Worm (Caenorhabditis elegans): ENCODE measurements around the gene C14A4.13.

C14A4.13 gene

ce11 chrII:10570302-10570701, 48.0 kb upstream of the C14A4.13 start, which contains the start of gene txt-13:
Gene txt-13 (plus strand): TSS chrII:10570602.
- TF ChIP-seq unc-30 (tag; optimal IDR thresholded peaks at IDR 0.05) (no peak), C04F5.9 (tag; optimal IDR thresholded peaks at IDR 0.05) (no peak), ces-1 (GFP tag; optimal IDR thresholded peaks at IDR 0.05) (no peak), irx-1 (tag; optimal IDR thresholded peaks at IDR 0.05) (no peak), ceh-63 (GFP tag; optimal IDR thresholded peaks at IDR 0.05) (no peak), alr-1 (tag; optimal IDR thresholded peaks at IDR 0.05; ENCODE audit: borderline replicate concordance) (no peak), dpl-1 (GFP tag; optimal IDR thresholded peaks at IDR 0.05) (no peak), efl-1 (optimal IDR thresholded peaks at IDR 0.05) (no peak), efl-1 (GFP tag; optimal IDR thresholded peaks at IDR 0.05 in 1 of 2) (no peak), grh-1 (GFP tag; IDR thresholded peaks at IDR 0.05) (no peak), isw-1 (GFP tag; IDR thresholded peaks at IDR 0.05) (no peak), C34B4.2 (tag; optimal IDR thresholded peaks at IDR 0.05) (no peak), nhr-84 (tag; optimal IDR thresholded peaks at IDR 0.05) (no peak), mef-2 (tag; optimal IDR thresholded peaks at IDR 0.05) (no peak), elt-3 (tag; optimal IDR thresholded peaks at IDR 0.05) (no peak), ztf-4 (tag; optimal IDR thresholded peaks at IDR 0.05) (no peak)

- TF ChIP-seq alr-1 (tag; optimal IDR thresholded peaks at IDR 0.05; ENCODE audit: borderline replicate concordance) (no peak), aha-1 (tag; optimal IDR thresholded peaks at IDR 0.05) (no peak), dsc-1 (tag; optimal IDR thresholded peaks at IDR 0.05) (no peak)
Measured at ce11 chrII:10571967-10572366, 46.3 kb upstream of the C14A4.13 start, which contains the start of gene C06A1.3. Gene C06A1.3 (plus strand): TSS chrII:10572267.

DNA sequence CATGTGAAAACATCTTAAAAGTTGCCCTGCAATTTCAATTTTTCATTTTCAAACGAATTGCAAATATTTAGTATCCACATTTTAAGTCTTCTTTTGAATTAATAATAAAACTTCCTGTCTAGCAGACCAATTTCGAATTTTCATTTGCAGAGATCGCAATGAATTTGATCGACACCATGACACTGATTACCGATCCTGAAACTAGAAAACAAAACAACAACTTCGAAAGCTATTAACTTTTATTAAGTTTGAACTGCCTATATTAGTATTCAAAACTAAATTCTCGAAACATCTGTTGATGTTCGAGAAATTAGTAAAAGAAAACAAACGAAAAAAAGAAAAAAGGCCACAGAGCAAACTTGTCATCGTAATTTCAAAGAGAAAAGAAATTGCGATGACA, 44.1 kb upstream of the C14A4.13 start:
- no peak for TF ChIP-seq unc-62 (GFP tag; optimal IDR thresholded peaks at IDR 0.05)

ce11 chrII:10578843-10579430, 39.3 kb upstream of the C14A4.13 start, which contains the start of gene rpb-6:
Gene rpb-6 (plus strand): TSS chrII:10579380.
- TF ChIP-seq lir-3 (tag; optimal IDR thresholded peaks at IDR 0.05; ENCODE audit: poor library complexity) = no peak
- peak; percentile 52 for TF ChIP-seq mep-1 (tag; optimal IDR thresholded peaks at IDR 0.05)
- peak; percentile 38 for TF ChIP-seq nhr-47 (tag; optimal IDR thresholded peaks at IDR 0.05)
- TF ChIP-seq elt-2 (tag; optimal IDR thresholded peaks at IDR 0.05) = no peak
- no peak for TF ChIP-seq hlh-17 (GFP tag; optimal IDR thresholded peaks at IDR 0.05; ENCODE audit: borderline replicate concordance)
- peak in 1 of 6 experiments; percentile 2 for TF ChIP-seq elt-3 (tag; optimal IDR thresholded peaks at IDR 0.05)
- no peak for TF ChIP-seq Y116A8C.19 (tag; optimal IDR thresholded peaks at IDR 0.05; ENCODE audit: borderline replicate concordance)
- no peak for TF ChIP-seq pqm-1 (tag; optimal IDR thresholded peaks at IDR 0.05)
- no peak for TF ChIP-seq pax-3 (tag; optimal IDR thresholded peaks at IDR 0.05)
- TF ChIP-seq zip-4 (GFP tag; optimal IDR thresholded peaks at IDR 0.05) = no peak
- TF ChIP-seq fkh-10 (GFP tag; optimal IDR thresholded peaks at IDR 0.05) = no peak
- TF ChIP-seq ztf-11 (tag; optimal IDR thresholded peaks at IDR 0.05) = no peak
- no peak for TF ChIP-seq tlp-1 (tag; optimal IDR thresholded peaks at IDR 0.05)
- no peak for TF ChIP-seq ceh-82 (tag; optimal IDR thresholded peaks at IDR 0.05)
- TF ChIP-seq nhr-28 (tag; optimal IDR thresholded peaks at IDR 0.05) = no peak
- TF ChIP-seq blmp-1 (tag; optimal IDR thresholded peaks at IDR 0.05) = peak; percentile 54
- no peak for TF ChIP-seq C04F5.9 (tag; optimal IDR thresholded peaks at IDR 0.05)
- TF ChIP-seq dpl-1 (GFP tag; optimal IDR thresholded peaks at IDR 0.05) = peak; percentile 75 to 88 (median 84)
- no peak for TF ChIP-seq snpc-4 (tag; optimal IDR thresholded peaks at IDR 0.05)
- no peak for TF ChIP-seq xbp-1 (tag; optimal IDR thresholded peaks at IDR 0.05)
- TF ChIP-seq ceh-8 (GFP tag; optimal IDR thresholded peaks at IDR 0.05) = no peak
- no peak for TF ChIP-seq dsc-1 (tag; optimal IDR thresholded peaks at IDR 0.05)
- TF ChIP-seq mdl-1 (tag; optimal IDR thresholded peaks at IDR 0.05) = no peak
- TF ChIP-seq grh-1 (GFP tag; IDR thresholded peaks at IDR 0.05) = no peak
- TF ChIP-seq irx-1 (tag; optimal IDR thresholded peaks at IDR 0.05) = no peak
- peak; percentile 37 to 87 for TF ChIP-seq efl-1 (optimal IDR thresholded peaks at IDR 0.05)
- TF ChIP-seq efl-1 (GFP tag; optimal IDR thresholded peaks at IDR 0.05 in 1 of 2) = peak; percentile 87 to 99
- TF ChIP-seq hpl-2 (GFP tag; optimal IDR thresholded peaks at IDR 0.05) = no peak
- no peak for TF ChIP-seq fos-1 (tag; optimal IDR thresholded peaks at IDR 0.05)
- no peak for TF ChIP-seq aly-2 (tag; optimal IDR thresholded peaks at IDR 0.05)
- TF ChIP-seq C16A3.4 (tag; optimal IDR thresholded peaks at IDR 0.05) = peak; percentile 25
- TF ChIP-seq ceh-63 (GFP tag; optimal IDR thresholded peaks at IDR 0.05) = no peak
- no peak for TF ChIP-seq ets-5 (GFP tag; IDR thresholded peaks at IDR 0.05)
- TF ChIP-seq aha-1 (tag; optimal IDR thresholded peaks at IDR 0.05) = no peak
- TF ChIP-seq lin-13 (GFP tag; optimal IDR thresholded peaks at IDR 0.05) = peak; percentile 24
- peak; percentile 52 to 86 for TF ChIP-seq lsy-2 (tag; optimal IDR thresholded peaks at IDR 0.05)

All from whole organism, L1 larva.